Worm (Caenorhabditis elegans) whole organism, L1 larva: ENCODE measurements around the gene str-4.
A peak's percentile ranks its signal among the peaks of the same experiment; 100 is the strongest.

ENCODE experiments used
- C16A3.4 ChIP-seq: fragments of 150-350 bp; optimal IDR thresholded peaks from 2 replicates; lab custom pipeline; 2014; ENCODE audit warnings: missing biosample characterization, missing genetic modification characterization
- C34B4.2 ChIP-seq: sonication (generic microtip); optimal IDR thresholded peaks from 2 replicates; lab custom pipeline; 2017; ENCODE audit warnings: mild to moderate bottlenecking, missing genetic modification characterization, missing compliant biosample characterization
- F16B12.6 ChIP-seq: fragments of 150-350 bp; optimal IDR thresholded peaks from 2 replicates; lab custom pipeline; 2014; ENCODE audit warnings: missing biosample characterization, missing genetic modification characterization
- Y116A8C.19 ChIP-seq: sonication (generic microtip); optimal IDR thresholded peaks from 2 replicates; lab custom pipeline; 2016; ENCODE audit warnings: missing compliant biosample characterization, missing genetic modification characterization, borderline replicate concordance
- aly-2 ChIP-seq: fragments of 150-350 bp; optimal IDR thresholded peaks from 2 replicates; lab custom pipeline; 2014; ENCODE audit warnings: missing biosample characterization, missing genetic modification characterization
- ama-1 ChIP-seq: fragments of 150-350 bp; optimal IDR thresholded peaks from 2 replicates; lab custom pipeline; 2014
- blmp-1 ChIP-seq: fragments of 150-350 bp; optimal IDR thresholded peaks from 2 replicates; lab custom pipeline; 2014; ENCODE audit warnings: missing biosample characterization, missing genetic modification characterization
- ceh-82 ChIP-seq, 3 experiments: fragments of 150-350 bp in 1 of 3; sonication (generic microtip) in 2 of 3; optimal IDR thresholded peaks; 2 replicates each; lab custom pipeline; 2014 to 2017; ENCODE audit warnings: missing biosample characterization in 3 of 3, missing genetic modification characterization in 3 of 3
- ceh-88 ChIP-seq: fragments of 200-800 bp; sonication (Bioruptor generic); IDR thresholded peaks from 2 replicates; pipeline ENCODE4 v1.3.6; 2022; ENCODE audit warnings: missing genetic modification characterization, missing compliant biosample characterization
- ces-1 ChIP-seq: fragments of 150-350 bp; optimal IDR thresholded peaks from 2 replicates; lab custom pipeline; 2014; ENCODE audit warnings: missing biosample characterization, missing genetic modification reagents, missing genetic modification characterization
- dsc-1 ChIP-seq: sonication (generic microtip); optimal IDR thresholded peaks from 2 replicates; lab custom pipeline; 2016; ENCODE audit warnings: mild to moderate bottlenecking, missing genetic modification characterization, missing compliant biosample characterization
- efl-1 ChIP-seq, 4 experiments: fragments of 150-350 bp; optimal IDR thresholded peaks in 3 of 4; peaks in 1 of 4; 1 replicate in 1 of 4; 2 replicates in 3 of 4; lab custom pipeline; 2014; ENCODE audit warnings: missing biosample characterization in 2 of 4, missing genetic modification characterization in 2 of 4, missing genetic modification reagents in 2 of 4
- efl-3 ChIP-seq: fragments of 200-800 bp; sonication (Bioruptor generic); optimal IDR thresholded peaks from 2 replicates; lab custom pipeline; 2018; ENCODE audit warnings: mild to moderate bottlenecking, missing genetic modification characterization, missing compliant biosample characterization
- egl-27 ChIP-seq, 2 experiments: fragments of 150-350 bp in 1 of 2; sonication (generic microtip); optimal IDR thresholded peaks; 3 replicates each; lab custom pipeline; 2017 to 2018; ENCODE audit warnings: missing biosample characterization in 2 of 2, missing genetic modification characterization in 2 of 2, missing genetic modification reagents in 2 of 2
- elt-3 ChIP-seq, 6 experiments: fragments of 150-350 bp in 1 of 6; sonication (generic microtip); optimal IDR thresholded peaks; 2 replicates each; lab custom pipeline; 2017 to 2018; ENCODE audit warnings: missing biosample characterization in 6 of 6, missing genetic modification characterization in 6 of 6, inconsistent platforms in 1 of 6
- ets-5 ChIP-seq: fragments of 200-800 bp; sonication (Bioruptor generic); IDR thresholded peaks from 2 replicates; pipeline ENCODE4 v1.3.6; 2022; ENCODE audit warnings: missing genetic modification characterization, missing compliant biosample characterization
- fkh-4 ChIP-seq: sonication (generic microtip); optimal IDR thresholded peaks from 2 replicates; lab custom pipeline; 2016; ENCODE audit warnings: missing compliant biosample characterization, missing genetic modification characterization, borderline replicate concordance
- fkh-8 ChIP-seq: sonication (generic microtip); optimal IDR thresholded peaks from 2 replicates; lab custom pipeline; 2016; ENCODE audit warnings: mild to moderate bottlenecking, missing genetic modification characterization, missing compliant biosample characterization
- fos-1 ChIP-seq: fragments of 150-350 bp; optimal IDR thresholded peaks from 2 replicates; lab custom pipeline; 2014; ENCODE audit warnings: missing biosample characterization, missing genetic modification characterization
- hlh-17 ChIP-seq: fragments of 200-800 bp; sonication (Bioruptor generic); optimal IDR thresholded peaks from 2 replicates; lab custom pipeline; 2018; ENCODE audit warnings: missing genetic modification characterization, mild to moderate bottlenecking, missing compliant biosample characterization, moderate library complexity, borderline replicate concordance
- hlh-4 ChIP-seq: sonication (generic microtip); optimal IDR thresholded peaks from 2 replicates; lab custom pipeline; 2016; ENCODE audit warnings: mild to moderate bottlenecking, missing genetic modification characterization, missing compliant biosample characterization
- jun-1 ChIP-seq: fragments of 150-350 bp; optimal IDR thresholded peaks from 2 replicates; lab custom pipeline; 2014; ENCODE audit warnings: missing biosample characterization, missing genetic modification reagents, missing genetic modification characterization
- lin-14 ChIP-seq: fragments of 200-800 bp; sonication (Bioruptor generic); optimal IDR thresholded peaks from 2 replicates; lab custom pipeline; 2018; ENCODE audit warnings: mild to moderate bottlenecking, missing genetic modification characterization, moderate library complexity, missing compliant biosample characterization
- lin-15B ChIP-seq: fragments of 150-350 bp; sonication (generic microtip); optimal IDR thresholded peaks from 3 replicates; lab custom pipeline; 2014; ENCODE audit warnings: missing biosample characterization, missing genetic modification characterization
- lin-35 ChIP-seq, 2 experiments: fragments of 150-350 bp; optimal IDR thresholded peaks; 2 replicates each; lab custom pipeline; 2014; ENCODE audit warnings: missing biosample characterization in 2 of 2, missing genetic modification characterization in 2 of 2, missing genetic modification reagents in 2 of 2
- mdl-1 ChIP-seq, 2 experiments: fragments of 150-350 bp; optimal IDR thresholded peaks; 2 replicates each; lab custom pipeline; 2014 to 2017; ENCODE audit warnings: missing biosample characterization in 2 of 2, missing genetic modification characterization in 2 of 2, inconsistent platforms in 1 of 2
- mef-2 ChIP-seq: fragments of 150-350 bp; optimal IDR thresholded peaks from 2 replicates; lab custom pipeline; 2014; ENCODE audit warnings: missing biosample characterization, missing genetic modification characterization
- nhr-11 ChIP-seq: fragments of 150-350 bp; optimal IDR thresholded peaks from 2 replicates; lab custom pipeline; 2014; ENCODE audit warnings: missing biosample characterization, missing genetic modification characterization
- nhr-12 ChIP-seq: sonication (generic microtip); optimal IDR thresholded peaks from 2 replicates; lab custom pipeline; 2017; ENCODE audit warnings: missing biosample characterization, missing genetic modification characterization
- nhr-19 ChIP-seq: fragments of 200-800 bp; sonication (Bioruptor generic); conservative IDR thresholded peaks from 2 replicates; pipeline ENCODE4 v1.3.6; 2022; ENCODE audit warnings: missing genetic modification characterization, missing compliant biosample characterization
- nhr-20 ChIP-seq: sonication (generic microtip); optimal IDR thresholded peaks from 2 replicates; lab custom pipeline; 2016; ENCODE audit warnings: mild to moderate bottlenecking, missing genetic modification characterization, missing compliant biosample characterization
- nhr-237 ChIP-seq: fragments of 150-350 bp; optimal IDR thresholded peaks from 2 replicates; lab custom pipeline; 2014; ENCODE audit warnings: missing biosample characterization, missing genetic modification characterization
- nhr-28 ChIP-seq: fragments of 150-350 bp; optimal IDR thresholded peaks from 2 replicates; lab custom pipeline; 2014; ENCODE audit warnings: missing biosample characterization, missing genetic modification characterization
- nhr-47 ChIP-seq: sonication (generic microtip); optimal IDR thresholded peaks from 2 replicates; lab custom pipeline; 2016; ENCODE audit warnings: mild to moderate bottlenecking, missing genetic modification characterization, moderate library complexity, missing compliant biosample characterization
- nhr-71 ChIP-seq: sonication (generic microtip); optimal IDR thresholded peaks from 2 replicates; lab custom pipeline; 2016; ENCODE audit warnings: mild to moderate bottlenecking, missing genetic modification characterization, moderate library complexity, missing compliant biosample characterization
- nhr-77 ChIP-seq: fragments of 150-350 bp; optimal IDR thresholded peaks from 2 replicates; lab custom pipeline; 2014; ENCODE audit warnings: missing biosample characterization, missing genetic modification characterization
- nhr-85 ChIP-seq: sonication (generic microtip); peaks from one replicate; lab custom pipeline; 2016; ENCODE audit warnings: missing genetic modification characterization, inconsistent platforms, missing compliant biosample characterization
- pag-3 ChIP-seq: sonication (generic microtip); optimal IDR thresholded peaks from 2 replicates; lab custom pipeline; 2017; ENCODE audit warnings: missing genetic modification characterization, mild to moderate bottlenecking, missing compliant biosample characterization, antibody characterized with exemption, borderline replicate concordance; ENCODE audit not compliant: insufficient read depth
- pqm-1 ChIP-seq: sonication (generic microtip); optimal IDR thresholded peaks from 3 replicates; lab custom pipeline; 2017; ENCODE audit warnings: missing biosample characterization, missing genetic modification characterization
- skn-1 ChIP-seq: fragments of 150-350 bp; optimal IDR thresholded peaks from 2 replicates; lab custom pipeline; 2014; ENCODE audit warnings: missing biosample characterization, missing genetic modification characterization
- snpc-4 ChIP-seq: fragments of 150-350 bp; optimal IDR thresholded peaks from 2 replicates; lab custom pipeline; 2014; ENCODE audit warnings: missing biosample characterization, missing genetic modification characterization
- snu-23 ChIP-seq: sonication (generic microtip); optimal IDR thresholded peaks from 2 replicates; lab custom pipeline; 2016; ENCODE audit warnings: missing genetic modification characterization, missing compliant biosample characterization
- sptf-1 ChIP-seq: fragments of 150-350 bp; optimal IDR thresholded peaks from 2 replicates; lab custom pipeline; 2014; ENCODE audit warnings: missing biosample characterization, missing genetic modification characterization
- swsn-7 ChIP-seq: sonication (generic microtip); optimal IDR thresholded peaks from 2 replicates; lab custom pipeline; 2016; ENCODE audit warnings: missing genetic modification characterization, missing compliant biosample characterization
- tlp-1 ChIP-seq: fragments of 150-350 bp; optimal IDR thresholded peaks from 2 replicates; lab custom pipeline; 2014; ENCODE audit warnings: missing biosample characterization, missing genetic modification characterization
- unc-130 ChIP-seq: fragments of 150-350 bp; optimal IDR thresholded peaks from 2 replicates; lab custom pipeline; 2017; ENCODE audit warnings: missing biosample characterization, missing genetic modification characterization, inconsistent platforms
- unc-62 ChIP-seq: fragments of 150-350 bp; optimal IDR thresholded peaks from 2 replicates; lab custom pipeline; 2014; ENCODE audit warnings: missing biosample characterization, missing genetic modification reagents, missing genetic modification characterization
- unc-86 ChIP-seq: sonication (generic microtip); optimal IDR thresholded peaks from 2 replicates; lab custom pipeline; 2016; ENCODE audit warnings: missing genetic modification characterization, missing compliant biosample characterization
- zip-4 ChIP-seq: fragments of 200-800 bp; sonication (Bioruptor generic); optimal IDR thresholded peaks from 2 replicates; lab custom pipeline; 2018; ENCODE audit warnings: mild to moderate bottlenecking, missing genetic modification characterization, moderate library complexity, missing compliant biosample characterization
- ztf-4 ChIP-seq: fragments of 150-350 bp; optimal IDR thresholded peaks from 2 replicates; lab custom pipeline; 2014; ENCODE audit warnings: missing biosample characterization, missing genetic modification characterization

The str-4 gene

ce11 chrV:13374532-13374931, 35.0 kb upstream of the str-4 start (continued):
- TF ChIP-seq ama-1 (lab: Kevin White, UChicago) (no peak), pag-3 (tag; lab: Kevin White, UChicago) (no peak), mdl-1 (tag; optimal IDR thresholded peaks at IDR 0.05; lab: Kevin White, UChicago) (no peak), nhr-12 (tag; lab: Kevin White, UChicago) (no peak), lin-15B (tag; lab: Kevin White, UChicago) (no peak), zip-4 (no peak), hlh-17 (no peak), fos-1 (no peak), unc-130 (no peak), sptf-1 (tag; lab: Kevin White, UChicago) (no peak), pqm-1 (no peak), swsn-7 (tag; lab: Kevin White, UChicago) (no peak), nhr-85 (tag; lab: Kevin White, UChicago) (peak; percentile 97), F16B12.6 (tag; lab: Kevin White, UChicago) (no peak), nhr-77 (tag; lab: Kevin White, UChicago) (no peak), elt-3 (tag; optimal IDR thresholded peaks at IDR 0.05; lab: Kevin White, UChicago) (no peak), C34B4.2 (tag; lab: Kevin White, UChicago) (no peak), skn-1 (tag; lab: Kevin White, UChicago) (no peak), nhr-237 (tag; lab: Kevin White, UChicago) (no peak), lin-35 (GFP tag; optimal IDR thresholded peaks at IDR 0.05; lab: Kevin White, UChicago) (peak; percentile 17 to 24), nhr-20 (tag; lab: Kevin White, UChicago) (peak; percentile 46), nhr-47 (peak; percentile 18), ces-1 (GFP tag; lab: Kevin White, UChicago) (no peak), ceh-88 (GFP tag; lab: Robert Waterston, UW) (no peak), nhr-19 (GFP tag; lab: Robert Waterston, UW) (no peak), snpc-4 (no peak), ets-5 (GFP tag; lab: Robert Waterston, UW) (no peak), unc-62 (GFP tag; lab: Kevin White, UChicago) (no peak), dsc-1 (tag; lab: Kevin White, UChicago) (no peak), Y116A8C.19 (no peak), blmp-1 (peak; percentile 82), ceh-82 (tag; optimal IDR thresholded peaks at IDR 0.05; lab: Kevin White, UChicago) (peak in 2 of 3 experiments; percentile 13 to 26), lin-14 (peak; percentile 84), tlp-1 (tag; lab: Kevin White, UChicago) (no peak)
- TF ChIP-seq, all 84 proteins: peak for 19

ce11 chrV:13373643-13374042, 34.1 kb upstream of the str-4 start:
- TF ChIP-seq C16A3.4 (no peak), snu-23 (GFP tag; lab: Kevin White, UChicago) (peak; percentile 4), nhr-28 (no peak), nhr-12 (tag; lab: Kevin White, UChicago) (no peak), fos-1 (no peak), nhr-71 (peak; percentile 54), unc-62 (GFP tag; lab: Kevin White, UChicago) (no peak), mef-2 (tag; lab: Kevin White, UChicago) (no peak), fkh-4 (tag; lab: Kevin White, UChicago) (no peak), lin-15B (tag; lab: Kevin White, UChicago) (no peak), jun-1 (tag; lab: Kevin White, UChicago) (peak; percentile 32), nhr-19 (GFP tag; lab: Robert Waterston, UW) (no peak), efl-1 (optimal IDR thresholded peaks at IDR 0.05; lab: Kevin White, UChicago) (no peak), efl-1 (GFP tag; optimal IDR thresholded peaks at IDR 0.05 in 1 of 2; lab: Kevin White, UChicago) (peak in 1 of 2 experiments; percentile 83), nhr-85 (tag; lab: Kevin White, UChicago) (peak; percentile 72), fkh-8 (tag; lab: Kevin White, UChicago) (no peak), pqm-1 (peak; percentile 55), ceh-88 (GFP tag; lab: Robert Waterston, UW) (no peak), unc-86 (tag; lab: Kevin White, UChicago) (no peak), aly-2 (tag; lab: Kevin White, UChicago) (no peak), ztf-4 (tag; lab: Kevin White, UChicago) (no peak), efl-3 (GFP tag; lab: Kevin White, UChicago) (no peak), ceh-82 (tag; optimal IDR thresholded peaks at IDR 0.05; lab: Kevin White, UChicago) (no peak), ces-1 (GFP tag; lab: Kevin White, UChicago) (no peak), mdl-1 (tag; optimal IDR thresholded peaks at IDR 0.05; lab: Kevin White, UChicago) (no peak), nhr-47 (no peak), snpc-4 (no peak), ama-1 (lab: Kevin White, UChicago) (no peak), dsc-1 (tag; lab: Kevin White, UChicago) (no peak), nhr-11 (tag; lab: Kevin White, UChicago) (no peak), hlh-4 (no peak), egl-27 (tag; optimal IDR thresholded peaks at IDR 0.05; lab: Kevin White, UChicago) (no peak), tlp-1 (tag; lab: Kevin White, UChicago) (no peak), Y116A8C.19 (no peak), nhr-77 (tag; lab: Kevin White, UChicago) (no peak)
